Worm (Caenorhabditis elegans) whole organism, midembryonic: ENCODE measurements around the gene K12G11.6.

Experiments
- T22C8.4 ChIP-seq: fragments of 200-800 bp; sonication (Bioruptor generic); IDR thresholded peaks from 2 replicates; pipeline ENCODE4 v1.3.6; 2022; ENCODE audit warnings: missing genetic modification characterization, missing compliant biosample characterization
- cog-1 ChIP-seq: sonication (generic microtip); optimal IDR thresholded peaks from 2 replicates; lab custom pipeline; 2016; ENCODE audit warnings: missing genetic modification characterization, missing compliant biosample characterization
- flt-1 ChIP-seq: fragments of 200-800 bp; sonication (Bioruptor generic); IDR thresholded peaks from 2 replicates; pipeline ENCODE4 v1.3.6; 2022; ENCODE audit warnings: missing genetic modification characterization, missing compliant biosample characterization
- klf-2 ChIP-seq: fragments of 200-800 bp; sonication (Bioruptor generic); conservative IDR thresholded peaks from 2 replicates; pipeline ENCODE4 v1.3.6; 2022; ENCODE audit warnings: missing genetic modification reagents, missing genetic modification characterization, missing compliant biosample characterization
- med-1 ChIP-seq: sonication (generic microtip); optimal IDR thresholded peaks from 2 replicates; lab custom pipeline; 2017; ENCODE audit warnings: missing genetic modification characterization, mild to moderate bottlenecking, missing compliant biosample characterization, antibody characterized with exemption, missing genetic modification reagents; ENCODE audit not compliant: insufficient read depth
- ref-1 ChIP-seq: fragments of 200-800 bp; sonication (Bioruptor generic); conservative IDR thresholded peaks from 2 replicates; pipeline ENCODE4 v1.3.6; 2022; ENCODE audit warnings: missing genetic modification reagents, missing genetic modification characterization, missing compliant biosample characterization
- tab-1 ChIP-seq: fragments of 200-800 bp; sonication (Bioruptor generic); IDR thresholded peaks from 2 replicates; pipeline ENCODE4 v1.3.6; 2022; ENCODE audit warnings: missing genetic modification characterization, missing compliant biosample characterization
- ztf-29 ChIP-seq: fragments of 200-800 bp; sonication (Bioruptor generic); IDR thresholded peaks from 2 replicates; pipeline ENCODE4 v1.3.6; 2022; ENCODE audit warnings: missing genetic modification reagents, missing genetic modification characterization, missing compliant biosample characterization

DNA sequence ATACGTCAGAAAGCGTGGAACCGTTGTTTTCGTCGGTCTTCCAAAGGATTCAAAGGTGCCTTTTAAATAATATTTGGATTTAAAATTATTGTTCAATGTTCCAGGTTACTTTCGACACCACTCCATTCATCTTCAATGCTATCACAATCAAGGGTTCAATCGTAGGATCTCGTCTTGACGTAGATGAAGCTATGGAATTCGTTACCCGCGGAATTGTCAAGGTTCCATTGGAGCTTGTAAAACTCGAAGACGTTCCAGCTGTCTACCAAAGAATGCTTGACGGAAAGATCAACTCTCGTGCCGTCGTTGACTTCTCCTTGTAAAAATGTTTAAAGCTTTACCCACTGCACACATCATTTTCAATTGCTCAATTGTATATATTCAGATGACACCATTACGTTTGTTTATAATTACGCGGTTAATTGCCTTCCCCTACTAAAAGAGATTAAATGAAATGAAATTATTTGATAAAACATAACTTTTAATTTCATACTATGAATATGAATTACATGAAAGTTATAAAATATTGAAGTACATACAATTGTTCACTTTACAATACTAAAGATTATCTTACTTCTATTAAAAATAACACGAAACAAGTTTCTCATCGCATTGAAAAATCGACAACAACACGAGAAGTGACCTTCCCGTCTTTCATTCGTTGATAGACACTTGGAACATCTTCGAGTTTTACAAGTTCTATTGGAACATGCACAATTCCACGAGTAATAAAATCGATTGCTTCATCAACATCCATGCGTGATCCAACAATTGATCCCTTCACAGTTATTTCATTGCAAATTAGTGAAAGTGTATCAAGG is 4.8 kb upstream of the K12G11.6 start:
- TF ChIP-seq klf-2 (GFP tag; lab: Robert Waterston, UW) (no peak), tab-1 (GFP tag; lab: Robert Waterston, UW) (no peak), flt-1 (GFP tag; lab: Robert Waterston, UW) (no peak), T22C8.4 (GFP tag; lab: Robert Waterston, UW) (no peak), cog-1 (tag; lab: Kevin White, UChicago) (no peak), ztf-29 (GFP tag; lab: Robert Waterston, UW) (no peak), med-1 (no peak), ref-1 (GFP tag; lab: Robert Waterston, UW) (no peak)
